Fruit fly (Drosophila melanogaster): ENCODE measurements around the gene Megf8.

DNA sequence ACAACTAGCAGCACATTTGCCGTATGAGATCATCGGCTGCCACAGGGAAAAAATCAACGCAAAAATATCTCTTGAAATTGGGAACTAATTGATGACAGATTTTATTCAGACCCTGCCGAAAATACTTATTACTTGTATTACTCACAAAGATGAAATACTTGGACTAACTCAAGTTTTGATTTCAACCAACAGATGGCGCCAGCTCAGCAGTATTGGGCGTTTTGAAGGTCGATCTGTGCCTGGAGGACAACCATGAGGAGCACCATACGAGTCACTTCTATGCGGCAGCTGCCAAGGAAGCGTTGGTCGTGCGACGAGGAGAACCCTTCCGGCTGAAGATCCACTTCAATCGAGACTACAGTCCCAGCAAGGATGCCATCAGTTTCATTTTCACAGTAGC, 18.9 kb upstream of the Megf8 start:
- no peak for TF ChIP-seq CG10348 (GFP tag; IDR thresholded peaks at IDR 0.05)
- TF ChIP-seq Pif1A (GFP tag; optimal IDR thresholded peaks at IDR 0.05): no peak
- TF ChIP-seq CG8301 (tag; optimal IDR thresholded peaks at IDR 0.05): no peak
- no peak for TF ChIP-seq CG14655 (GFP tag; optimal IDR thresholded peaks at IDR 0.05)
- TF ChIP-seq EcR (GFP tag; optimal IDR thresholded peaks at IDR 0.05): no peak
- no peak for TF ChIP-seq CG9948 (tag; optimal IDR thresholded peaks at IDR 0.05)
- TF ChIP-seq fd96Ca (GFP tag; IDR thresholded peaks at IDR 0.05): no peak
- TF ChIP-seq CG13204 (GFP tag; optimal IDR thresholded peaks at IDR 0.05): no peak
